Fruit fly (Drosophila melanogaster): ENCODE results near the gene CG2200.
A peak's percentile ranks its signal among the peaks of the same experiment; 100 is the strongest.

Gene CG2200

DNA sequence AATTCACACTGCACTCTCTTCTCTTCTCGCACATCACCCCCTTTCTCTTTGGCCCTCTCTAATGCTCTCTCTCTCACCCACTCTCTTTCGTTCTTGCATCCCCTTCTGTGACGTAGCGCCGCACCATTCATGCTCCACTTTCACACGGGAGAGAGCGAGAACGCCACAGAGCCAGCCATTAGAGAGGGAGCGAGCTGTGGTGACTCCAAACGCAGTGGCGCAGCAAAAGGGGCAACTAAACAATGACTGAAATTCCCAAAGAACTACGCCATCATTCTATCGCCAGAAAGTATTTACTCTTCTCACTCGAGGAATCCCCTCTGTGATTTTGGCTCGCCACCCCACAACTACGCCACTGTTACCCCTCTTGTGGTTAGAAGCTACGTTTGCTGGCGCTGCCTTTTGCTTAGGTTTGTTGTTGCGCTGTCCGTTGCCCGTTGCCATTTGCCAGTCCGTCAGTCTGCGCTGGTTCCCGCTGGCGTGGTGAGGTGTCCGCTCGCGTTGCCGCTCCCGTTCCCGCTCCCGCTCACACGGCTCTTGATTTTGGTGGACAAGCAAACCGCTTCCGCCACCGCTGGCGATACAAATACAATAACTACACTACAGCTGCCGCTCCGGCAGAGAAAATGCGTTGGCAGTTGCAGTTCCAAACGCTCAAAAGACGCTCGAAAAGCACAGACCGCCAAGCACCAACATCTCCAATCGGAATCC is 37.1 kb downstream of the CG2200 start (continued):
- TF ChIP-seq mld (GFP tag; IDR thresholded peaks at IDR 0.05; ENCODE audit: partially characterized antibody) (no peak), CG11398 (GFP tag; optimal IDR thresholded peaks at IDR 0.05) (peak; percentile 99), CG7357 (GFP tag; IDR thresholded peaks at IDR 0.05) (peak; percentile 95), onecut (GFP tag; IDR thresholded peaks at IDR 0.05) (peak; percentile 98), sisA (GFP tag; IDR thresholded peaks at IDR 0.05) (peak; percentile 99), CG13424 (tag; optimal IDR thresholded peaks at IDR 0.05) (peak; percentile 98), pzg (GFP tag; optimal IDR thresholded peaks at IDR 0.05) (peak; percentile 63), ase (GFP tag; IDR thresholded peaks at IDR 0.05) (peak; percentile 99), Drgx (GFP tag; IDR thresholded peaks at IDR 0.05) (peak; percentile 100), Side (GFP tag; optimal IDR thresholded peaks at IDR 0.05) (peak; percentile 99), E2f2 (GFP tag; IDR thresholded peaks at IDR 0.05) (peak; percentile 89), CG2889 (GFP tag; IDR thresholded peaks at IDR 0.05) (peak; percentile 99), CG7987 (GFP tag; optimal IDR thresholded peaks at IDR 0.05) (peak; percentile 95), E2f1 (GFP tag; IDR thresholded peaks at IDR 0.05) (peak; percentile 99), CG10462 (GFP tag; optimal IDR thresholded peaks at IDR 0.05) (peak; percentile 98), ci (GFP tag; IDR thresholded peaks at IDR 0.05) (peak; percentile 100), Fer1 (GFP tag; optimal IDR thresholded peaks at IDR 0.05) (peak; percentile 99), CG7839 (tag; optimal IDR thresholded peaks at IDR 0.05) (peak; percentile 99), CG34224 (GFP tag; IDR thresholded peaks at IDR 0.05; ENCODE audit: partially characterized antibody) (peak; percentile 49; the same call in 1 of the 3 replicates), CG6854 (GFP tag; optimal IDR thresholded peaks at IDR 0.05) (peak; percentile 98), CG13624 (GFP tag; optimal IDR thresholded peaks at IDR 0.05) (peak; percentile 99), CG15601 (tag; optimal IDR thresholded peaks at IDR 0.05) (peak; percentile 94), CG15011 (GFP tag; optimal IDR thresholded peaks at IDR 0.05) (peak; percentile 97), wdn (GFP tag; IDR thresholded peaks at IDR 0.05) (peak; percentile 99), Awh (GFP tag; IDR thresholded peaks at IDR 0.05) (peak; percentile 99), HLH54F (GFP tag; optimal IDR thresholded peaks at IDR 0.05) (peak; percentile 99), cwo (GFP tag; optimal IDR thresholded peaks at IDR 0.05) (peak; percentile 98), ham (GFP tag; IDR thresholded peaks at IDR 0.05) (peak; percentile 98), toy (GFP tag; IDR thresholded peaks at IDR 0.05) (peak; percentile 98), fd64A (GFP tag; optimal IDR thresholded peaks at IDR 0.05) (peak; percentile 95), CrebB (tag; optimal IDR thresholded peaks at IDR 0.05) (peak; percentile 98), Dip2 (GFP tag; IDR thresholded peaks at IDR 0.05) (peak; percentile 67), CG3995 (GFP tag; optimal IDR thresholded peaks at IDR 0.05) (peak; percentile 91), CG10147 (GFP tag; optimal IDR thresholded peaks at IDR 0.05) (peak; percentile 97), nerfin-2 (GFP tag; IDR thresholded peaks at IDR 0.05; ENCODE audit: partially characterized antibody) (no peak), zfh2 (GFP tag; optimal IDR thresholded peaks at IDR 0.05) (peak; percentile 99), eve (GFP tag; optimal IDR thresholded peaks at IDR 0.05) (peak; percentile 46 to 95), CG5180 (GFP tag; optimal IDR thresholded peaks at IDR 0.05) (peak; percentile 93), CG18599 (GFP tag; optimal IDR thresholded peaks at IDR 0.05) (peak; percentile 100), CG4617 (GFP tag; optimal IDR thresholded peaks at IDR 0.05; ENCODE audit: borderline replicate concordance) (peak; percentile 99), CG9932 (GFP tag; IDR thresholded peaks at IDR 0.05) (peak; percentile 100), CG8359 (GFP tag; optimal IDR thresholded peaks at IDR 0.05; ENCODE audit: borderline replicate concordance) (peak; percentile 92), jigr1 (GFP tag; IDR thresholded peaks at IDR 0.05) (peak; percentile 98), CG43689 (GFP tag; IDR thresholded peaks at IDR 0.05) (peak; percentile 98), grau (tag; optimal IDR thresholded peaks at IDR 0.05) (peak; percentile 98), jing (GFP tag; optimal IDR thresholded peaks at IDR 0.05) (peak; percentile 97), dm (GFP tag; optimal IDR thresholded peaks at IDR 0.05) (peak; percentile 98), CG14014 (GFP tag; IDR thresholded peaks at IDR 0.05) (peak; percentile 99), CG14965 (GFP tag; optimal IDR thresholded peaks at IDR 0.05; ENCODE audit: borderline replicate concordance) (peak; percentile 90)

All from whole organism, embryonic.